Fruit fly (Drosophila melanogaster) whole organism, embryonic: Measurements from ENCODE around the gene CG5160.
A peak's percentile ranks its signal among the peaks of the same experiment; 100 is the strongest.

Source experiments
- CG10147 ChIP-seq: fragments of 200-800 bp; sonication (Bioruptor generic); optimal IDR thresholded peaks from 2 replicates; lab custom pipeline; 2019; ENCODE audit warnings: missing biosample characterization, mild to moderate bottlenecking, missing genetic modification characterization, moderate library complexity
- CG14667 ChIP-seq: fragments of 200-800 bp; sonication (Bioruptor generic); IDR thresholded peaks from 2 replicates; pipeline ENCODE4 v1.3.6; 2022; ENCODE audit warnings: missing biosample characterization, missing genetic modification characterization
- CG15696 ChIP-seq: fragments of 200-800 bp; sonication (Bioruptor generic); optimal IDR thresholded peaks from 2 replicates; lab custom pipeline; 2019; ENCODE audit warnings: missing biosample characterization, mild to moderate bottlenecking, missing genetic modification characterization, moderate library complexity
- CG1603 ChIP-seq: fragments of 200-800 bp; sonication (Bioruptor generic); optimal IDR thresholded peaks from 2 replicates; lab custom pipeline; 2019; ENCODE audit warnings: missing biosample characterization, mild to moderate bottlenecking, missing genetic modification characterization, moderate library complexity
- CG2116 ChIP-seq: fragments of 200-800 bp; sonication (Bioruptor generic); optimal IDR thresholded peaks from 3 replicates; lab custom pipeline; 2018; ENCODE audit warnings: missing biosample characterization, mild to moderate bottlenecking, missing genetic modification characterization
- CG4360 ChIP-seq: fragments of 200-800 bp; sonication (Bioruptor generic); IDR thresholded peaks from 2 replicates; pipeline ENCODE4 v1.3.6; 2022; ENCODE audit warnings: missing biosample characterization, missing genetic modification characterization
- CG5245 ChIP-seq: fragments of 200-800 bp; sonication (Bioruptor generic); optimal IDR thresholded peaks from 3 replicates; lab custom pipeline; 2016; ENCODE audit warnings: missing biosample characterization, missing genetic modification characterization
- CG9797 ChIP-seq: fragments of 200-800 bp; sonication (Bioruptor generic); optimal IDR thresholded peaks from 3 replicates; lab custom pipeline; 2018; ENCODE audit warnings: missing biosample characterization, mild to moderate bottlenecking, missing genetic modification characterization
- ems ChIP-seq: fragments of 200-800 bp; sonication (Bioruptor generic); optimal IDR thresholded peaks from 3 replicates; lab custom pipeline; 2016; ENCODE audit warnings: missing biosample characterization, missing genetic modification characterization
- esg ChIP-seq: fragments of 200-800 bp; sonication (Bioruptor generic); conservative IDR thresholded peaks from 2 replicates; pipeline ENCODE4 v1.3.6; 2022; ENCODE audit warnings: missing biosample characterization, missing genetic modification characterization
- eyg ChIP-seq: fragments of 200-800 bp; sonication (Bioruptor generic); optimal IDR thresholded peaks from 3 replicates; lab custom pipeline; 2016; ENCODE audit warnings: missing biosample characterization, missing genetic modification characterization
- grau ChIP-seq: fragments of 200-800 bp; optimal IDR thresholded peaks from 3 replicates; lab custom pipeline; 2019; ENCODE audit warnings: missing biosample characterization, mild to moderate bottlenecking, missing genetic modification characterization, moderate library complexity
- mam ChIP-seq: fragments of 200-800 bp; sonication (Bioruptor generic); optimal IDR thresholded peaks from 3 replicates; lab custom pipeline; 2016; ENCODE audit warnings: missing biosample characterization, missing genetic modification characterization

dm6 chr2L:7409602-7410001 lies 11.1 kb upstream of the CG5160 start, which contains the start of gene CG5181:
- no peak for TF ChIP-seq ems (GFP tag; lab: Kevin White, UChicago)
- no peak for TF ChIP-seq CG1603 (tag; lab: Kevin White, UChicago)
- TF ChIP-seq esg (GFP tag; lab: Robert Waterston, UW), result no peak
- TF ChIP-seq CG2116, result no peak
- TF ChIP-seq grau (tag; lab: Kevin White, UChicago), result no peak
- TF ChIP-seq mam (GFP tag; lab: Kevin White, UChicago), result no peak
- no peak for TF ChIP-seq CG10147
- TF ChIP-seq CG9797, result peak; percentile 49
- TF ChIP-seq eyg, result no peak
- no peak for TF ChIP-seq CG14667 (GFP tag; lab: Robert Waterston, UW)
- TF ChIP-seq CG15696 (tag; lab: Kevin White, UChicago), result no peak
- TF ChIP-seq CG5245, result no peak
- no peak for TF ChIP-seq CG4360 (GFP tag; lab: Robert Waterston, UW)
